Worm (Caenorhabditis elegans) whole organism, L1 larva: ENCODE data around the gene F53C11.4.

Experiments
- C04F5.9 ChIP-seq: sonication (generic microtip); optimal IDR thresholded peaks from 2 replicates; lab custom pipeline; 2016; ENCODE audit warnings: missing genetic modification characterization, missing compliant biosample characterization
- C16A3.4 ChIP-seq: fragments of 150-350 bp; optimal IDR thresholded peaks from 2 replicates; lab custom pipeline; 2014; ENCODE audit warnings: missing biosample characterization, missing genetic modification characterization
- F16B12.6 ChIP-seq: fragments of 150-350 bp; optimal IDR thresholded peaks from 2 replicates; lab custom pipeline; 2014; ENCODE audit warnings: missing biosample characterization, missing genetic modification characterization
- aha-1 ChIP-seq: fragments of 150-350 bp; optimal IDR thresholded peaks from 2 replicates; lab custom pipeline; 2014; ENCODE audit warnings: missing biosample characterization, missing genetic modification characterization
- ceh-63 ChIP-seq: fragments of 200-800 bp; sonication (Bioruptor generic); optimal IDR thresholded peaks from 2 replicates; lab custom pipeline; 2018; ENCODE audit warnings: mild to moderate bottlenecking, missing genetic modification characterization, missing compliant biosample characterization
- ceh-82 ChIP-seq, 3 experiments: fragments of 150-350 bp in 1 of 3; sonication (generic microtip) in 2 of 3; optimal IDR thresholded peaks; 2 replicates each; lab custom pipeline; 2014 to 2017; ENCODE audit warnings: missing biosample characterization in 3 of 3, missing genetic modification characterization in 3 of 3
- ceh-88 ChIP-seq: fragments of 200-800 bp; sonication (Bioruptor generic); IDR thresholded peaks from 2 replicates; pipeline ENCODE4 v1.3.6; 2022; ENCODE audit warnings: missing genetic modification characterization, missing compliant biosample characterization
- ces-1 ChIP-seq: fragments of 150-350 bp; optimal IDR thresholded peaks from 2 replicates; lab custom pipeline; 2014; ENCODE audit warnings: missing biosample characterization, missing genetic modification reagents, missing genetic modification characterization
- dpl-1 ChIP-seq, 3 experiments: fragments of 150-350 bp in 2 of 3; sonication (generic microtip) in 1 of 3; optimal IDR thresholded peaks; 2 replicates each; lab custom pipeline; 2014 to 2017; ENCODE audit warnings: missing biosample characterization in 3 of 3, missing genetic modification characterization in 3 of 3, missing genetic modification reagents in 3 of 3
- dsc-1 ChIP-seq: sonication (generic microtip); optimal IDR thresholded peaks from 2 replicates; lab custom pipeline; 2016; ENCODE audit warnings: mild to moderate bottlenecking, missing genetic modification characterization, missing compliant biosample characterization
- efl-1 ChIP-seq, 4 experiments: fragments of 150-350 bp; optimal IDR thresholded peaks in 3 of 4; peaks in 1 of 4; 1 replicate in 1 of 4; 2 replicates in 3 of 4; lab custom pipeline; 2014; ENCODE audit warnings: missing biosample characterization in 2 of 4, missing genetic modification characterization in 2 of 4, missing genetic modification reagents in 2 of 4
- efl-3 ChIP-seq: fragments of 200-800 bp; sonication (Bioruptor generic); optimal IDR thresholded peaks from 2 replicates; lab custom pipeline; 2018; ENCODE audit warnings: mild to moderate bottlenecking, missing genetic modification characterization, missing compliant biosample characterization
- egl-13 ChIP-seq: sonication (generic microtip); optimal IDR thresholded peaks from 2 replicates; lab custom pipeline; 2016; ENCODE audit warnings: missing genotype, missing genetic modification reagents, missing genetic modification characterization, missing compliant biosample characterization
- elt-2 ChIP-seq: sonication (generic microtip); optimal IDR thresholded peaks from 2 replicates; lab custom pipeline; 2016; ENCODE audit warnings: missing genetic modification characterization, mild to moderate bottlenecking, inconsistent platforms, missing compliant biosample characterization, missing genetic modification reagents
- elt-3 ChIP-seq, 6 experiments: fragments of 150-350 bp in 1 of 6; sonication (generic microtip); optimal IDR thresholded peaks; 2 replicates each; lab custom pipeline; 2017 to 2018; ENCODE audit warnings: missing biosample characterization in 6 of 6, missing genetic modification characterization in 6 of 6, inconsistent platforms in 1 of 6
- fkh-4 ChIP-seq: sonication (generic microtip); optimal IDR thresholded peaks from 2 replicates; lab custom pipeline; 2016; ENCODE audit warnings: missing compliant biosample characterization, missing genetic modification characterization, borderline replicate concordance
- fkh-8 ChIP-seq: sonication (generic microtip); optimal IDR thresholded peaks from 2 replicates; lab custom pipeline; 2016; ENCODE audit warnings: mild to moderate bottlenecking, missing genetic modification characterization, missing compliant biosample characterization
- fos-1 ChIP-seq: fragments of 150-350 bp; optimal IDR thresholded peaks from 2 replicates; lab custom pipeline; 2014; ENCODE audit warnings: missing biosample characterization, missing genetic modification characterization
- grh-1 ChIP-seq: fragments of 200-800 bp; sonication (Bioruptor generic); IDR thresholded peaks from 2 replicates; pipeline ENCODE4 v1.3.6; 2022; ENCODE audit warnings: missing genetic modification reagents, missing genetic modification characterization, missing compliant biosample characterization
- hlh-17 ChIP-seq: fragments of 200-800 bp; sonication (Bioruptor generic); optimal IDR thresholded peaks from 2 replicates; lab custom pipeline; 2018; ENCODE audit warnings: missing genetic modification characterization, mild to moderate bottlenecking, missing compliant biosample characterization, moderate library complexity, borderline replicate concordance
- irx-1 ChIP-seq: sonication (generic microtip); optimal IDR thresholded peaks from 2 replicates; lab custom pipeline; 2016; ENCODE audit warnings: missing genetic modification characterization, missing compliant biosample characterization
- isw-1 ChIP-seq: fragments of 200-800 bp; sonication (Bioruptor generic); IDR thresholded peaks from 2 replicates; pipeline ENCODE4 v1.3.6; 2022; ENCODE audit warnings: missing genetic modification characterization, missing compliant biosample characterization
- lin-14 ChIP-seq: fragments of 200-800 bp; sonication (Bioruptor generic); optimal IDR thresholded peaks from 2 replicates; lab custom pipeline; 2018; ENCODE audit warnings: mild to moderate bottlenecking, missing genetic modification characterization, moderate library complexity, missing compliant biosample characterization
- lin-15B ChIP-seq: fragments of 150-350 bp; sonication (generic microtip); optimal IDR thresholded peaks from 3 replicates; lab custom pipeline; 2014; ENCODE audit warnings: missing biosample characterization, missing genetic modification characterization
- lin-39 ChIP-seq: fragments of 150-350 bp; optimal IDR thresholded peaks from 2 replicates; lab custom pipeline; 2014; ENCODE audit warnings: missing biosample characterization, missing genetic modification reagents, missing genetic modification characterization
- lsy-2 ChIP-seq, 2 experiments: fragments of 150-350 bp; optimal IDR thresholded peaks; 2 replicates each; lab custom pipeline; 2014; ENCODE audit warnings: missing biosample characterization in 2 of 2, missing genetic modification characterization in 2 of 2
- mab-9 ChIP-seq: fragments of 200-800 bp; sonication (Bioruptor generic); IDR thresholded peaks from 2 replicates; pipeline ENCODE4 v1.3.6; 2022; ENCODE audit warnings: missing genetic modification reagents, missing genetic modification characterization, missing compliant biosample characterization
- mdl-1 ChIP-seq, 2 experiments: fragments of 150-350 bp; optimal IDR thresholded peaks; 2 replicates each; lab custom pipeline; 2014 to 2017; ENCODE audit warnings: missing biosample characterization in 2 of 2, missing genetic modification characterization in 2 of 2, inconsistent platforms in 1 of 2
- nhr-12 ChIP-seq: sonication (generic microtip); optimal IDR thresholded peaks from 2 replicates; lab custom pipeline; 2017; ENCODE audit warnings: missing biosample characterization, missing genetic modification characterization
- nhr-19 ChIP-seq: fragments of 200-800 bp; sonication (Bioruptor generic); conservative IDR thresholded peaks from 2 replicates; pipeline ENCODE4 v1.3.6; 2022; ENCODE audit warnings: missing genetic modification characterization, missing compliant biosample characterization
- nhr-20 ChIP-seq: sonication (generic microtip); optimal IDR thresholded peaks from 2 replicates; lab custom pipeline; 2016; ENCODE audit warnings: mild to moderate bottlenecking, missing genetic modification characterization, missing compliant biosample characterization
- nhr-47 ChIP-seq: sonication (generic microtip); optimal IDR thresholded peaks from 2 replicates; lab custom pipeline; 2016; ENCODE audit warnings: mild to moderate bottlenecking, missing genetic modification characterization, moderate library complexity, missing compliant biosample characterization
- nhr-76 ChIP-seq: sonication (generic microtip); optimal IDR thresholded peaks from 2 replicates; lab custom pipeline; 2017; ENCODE audit warnings: missing biosample characterization, missing genetic modification characterization
- nhr-77 ChIP-seq: fragments of 150-350 bp; optimal IDR thresholded peaks from 2 replicates; lab custom pipeline; 2014; ENCODE audit warnings: missing biosample characterization, missing genetic modification characterization
- nhr-84 ChIP-seq: sonication (generic microtip); optimal IDR thresholded peaks from 2 replicates; lab custom pipeline; 2017; ENCODE audit warnings: missing biosample characterization, missing genetic modification characterization
- nhr-90 ChIP-seq: sonication (generic microtip); optimal IDR thresholded peaks from 2 replicates; lab custom pipeline; 2016; ENCODE audit warnings: mild to moderate bottlenecking, missing genetic modification characterization, missing compliant biosample characterization; ENCODE audit not compliant: poor library complexity
- pag-3 ChIP-seq: sonication (generic microtip); optimal IDR thresholded peaks from 2 replicates; lab custom pipeline; 2017; ENCODE audit warnings: missing genetic modification characterization, mild to moderate bottlenecking, missing compliant biosample characterization, antibody characterized with exemption, borderline replicate concordance; ENCODE audit not compliant: insufficient read depth
- pax-3 ChIP-seq: fragments of 200-800 bp; sonication (Bioruptor generic); optimal IDR thresholded peaks from 2 replicates; lab custom pipeline; 2018; ENCODE audit warnings: mild to moderate bottlenecking, missing genetic modification characterization, moderate library complexity, missing compliant biosample characterization
- pqm-1 ChIP-seq: sonication (generic microtip); optimal IDR thresholded peaks from 3 replicates; lab custom pipeline; 2017; ENCODE audit warnings: missing biosample characterization, missing genetic modification characterization
- skn-1 ChIP-seq: fragments of 150-350 bp; optimal IDR thresholded peaks from 2 replicates; lab custom pipeline; 2014; ENCODE audit warnings: missing biosample characterization, missing genetic modification characterization
- sox-4 ChIP-seq: sonication (generic microtip); optimal IDR thresholded peaks from 2 replicates; lab custom pipeline; 2016; ENCODE audit warnings: missing genetic modification characterization, missing compliant biosample characterization
- sptf-1 ChIP-seq: fragments of 150-350 bp; optimal IDR thresholded peaks from 2 replicates; lab custom pipeline; 2014; ENCODE audit warnings: missing biosample characterization, missing genetic modification characterization
- sup-37 ChIP-seq: fragments of 200-800 bp; sonication (Bioruptor generic); optimal IDR thresholded peaks from 2 replicates; lab custom pipeline; 2018; ENCODE audit warnings: mild to moderate bottlenecking, missing genetic modification characterization, missing compliant biosample characterization
- unc-130 ChIP-seq: fragments of 150-350 bp; optimal IDR thresholded peaks from 2 replicates; lab custom pipeline; 2017; ENCODE audit warnings: missing biosample characterization, missing genetic modification characterization, inconsistent platforms
- unc-30 ChIP-seq: sonication (generic microtip); optimal IDR thresholded peaks from 2 replicates; lab custom pipeline; 2017; ENCODE audit warnings: missing biosample characterization, missing genetic modification characterization
- unc-98 ChIP-seq: fragments of 200-800 bp; sonication (Bioruptor generic); IDR thresholded peaks from 2 replicates; pipeline ENCODE4 v1.3.6; 2022; ENCODE audit warnings: missing genetic modification characterization, missing compliant biosample characterization
- vab-15 ChIP-seq: sonication (generic microtip); optimal IDR thresholded peaks from 2 replicates; lab custom pipeline; 2017; ENCODE audit warnings: missing genotype, mild to moderate bottlenecking, missing genetic modification characterization, missing compliant biosample characterization
- ztf-4 ChIP-seq: fragments of 150-350 bp; optimal IDR thresholded peaks from 2 replicates; lab custom pipeline; 2014; ENCODE audit warnings: missing biosample characterization, missing genetic modification characterization

The F53C11.4 gene

DNA sequence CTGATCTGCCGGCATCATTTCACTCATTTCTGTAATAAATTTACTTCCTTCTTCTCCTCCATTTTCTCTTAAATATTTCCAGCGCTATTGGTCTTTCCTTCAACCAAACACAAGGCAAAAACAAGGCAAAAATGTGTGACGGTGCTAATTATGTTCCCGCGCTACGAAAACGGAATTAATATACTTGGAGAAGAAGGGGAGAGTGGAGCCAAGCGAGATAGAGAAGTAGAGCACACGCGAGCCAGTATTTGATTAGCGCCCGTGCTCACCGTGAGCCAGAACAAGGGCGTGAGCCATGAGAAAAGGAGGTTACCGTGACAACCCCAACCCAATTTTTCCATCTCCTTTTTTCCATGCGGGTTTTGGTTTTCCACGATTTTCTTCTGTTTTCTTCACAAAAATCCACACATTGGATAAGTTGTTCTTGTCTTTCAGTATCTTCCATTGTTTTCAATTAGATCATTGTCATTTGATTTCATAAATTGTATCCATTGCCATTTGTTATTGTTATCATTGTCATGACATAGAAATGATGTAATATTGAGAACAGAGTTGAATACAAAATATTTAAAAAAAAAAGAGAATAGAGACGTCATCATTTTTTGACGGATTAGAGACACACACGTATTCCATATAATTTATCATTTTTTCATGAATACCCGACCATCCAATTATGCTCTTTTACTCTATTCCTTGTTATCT lies 24.6 kb downstream of the F53C11.4 start, which contains the start of gene F20G2.6:
F20G2.6 (plus strand) TSS at position 652 of the 702 bp plus-strand sequence.
- no peak for TF ChIP-seq nhr-20 (tag; lab: Kevin White, UChicago)
- TF ChIP-seq efl-1 (optimal IDR thresholded peaks at IDR 0.05; lab: Kevin White, UChicago), result no peak
- TF ChIP-seq efl-1 (GFP tag; optimal IDR thresholded peaks at IDR 0.05 in 1 of 2; lab: Kevin White, UChicago), result peak in 1 of 2 experiments; percentile 1
- TF ChIP-seq mab-9, result no peak
- TF ChIP-seq pax-3 (tag; lab: Kevin White, UChicago), result peak; percentile 36
- TF ChIP-seq fkh-8 (tag; lab: Kevin White, UChicago), result peak; percentile 63
- no peak for TF ChIP-seq hlh-17 (GFP tag; lab: Kevin White, UChicago)
- peak; percentile 56 for TF ChIP-seq dsc-1 (tag; lab: Kevin White, UChicago)
- no peak for TF ChIP-seq nhr-19
- TF ChIP-seq, all 84 proteins: peak for 4

DNA sequence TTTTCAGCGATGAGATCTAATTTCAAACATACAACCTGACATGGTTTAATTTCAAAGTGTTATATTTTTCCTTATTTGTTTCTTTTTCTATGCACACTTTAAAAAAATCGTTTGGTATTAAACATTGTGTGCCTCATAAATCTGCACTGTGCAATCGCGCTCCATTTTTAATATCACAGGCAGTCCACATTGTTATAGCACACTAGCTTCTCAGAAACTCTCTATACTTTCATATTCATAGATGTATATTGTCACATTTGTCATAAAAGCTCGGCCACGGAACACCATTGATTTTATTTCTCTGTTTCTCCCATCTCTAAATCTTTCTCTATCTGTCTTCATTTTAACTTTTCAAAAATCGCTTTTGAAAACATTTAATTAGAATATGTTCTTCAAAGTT lies 29.8 kb downstream of the F53C11.4 start:
- peak; percentile 73 for TF ChIP-seq lin-14 (GFP tag; lab: Kevin White, UChicago)
- peak; percentile 80 for TF ChIP-seq fkh-8 (tag; lab: Kevin White, UChicago)
- TF ChIP-seq efl-3 (GFP tag; lab: Kevin White, UChicago), result no peak
- peak in 1 of 3 experiments; percentile 51 for TF ChIP-seq dpl-1 (GFP tag; optimal IDR thresholded peaks at IDR 0.05; lab: Kevin White, UChicago)
- TF ChIP-seq ceh-88 (GFP tag; lab: Robert Waterston, UW), result no peak
- no peak for TF ChIP-seq nhr-76
- TF ChIP-seq grh-1, result no peak
- TF ChIP-seq C04F5.9, result no peak
- no peak for TF ChIP-seq pqm-1
- no peak for TF ChIP-seq unc-130
- no peak for TF ChIP-seq fos-1 (tag; lab: Kevin White, UChicago)
- TF ChIP-seq unc-98 (GFP tag; lab: Robert Waterston, UW), result no peak
- TF ChIP-seq sptf-1 (tag; lab: Kevin White, UChicago), result no peak
- no peak for TF ChIP-seq mdl-1 (tag; optimal IDR thresholded peaks at IDR 0.05; lab: Kevin White, UChicago)
- no peak for TF ChIP-seq skn-1 (tag; lab: Kevin White, UChicago)
- no peak for TF ChIP-seq nhr-90 (tag; lab: Kevin White, UChicago)
- no peak for TF ChIP-seq irx-1 (tag; lab: Kevin White, UChicago)
- no peak for TF ChIP-seq elt-2 (tag; lab: Kevin White, UChicago)
- TF ChIP-seq sup-37 (GFP tag; lab: Kevin White, UChicago), result no peak
- no peak for TF ChIP-seq nhr-20 (tag; lab: Kevin White, UChicago)
- TF ChIP-seq ceh-82 (tag; optimal IDR thresholded peaks at IDR 0.05; lab: Kevin White, UChicago), result peak in 1 of 3 experiments; percentile 15
- TF ChIP-seq nhr-12 (tag; lab: Kevin White, UChicago), result no peak
- no peak for TF ChIP-seq aha-1 (tag; lab: Kevin White, UChicago)
- TF ChIP-seq elt-3 (tag; optimal IDR thresholded peaks at IDR 0.05; lab: Kevin White, UChicago), result no peak
- no peak for TF ChIP-seq isw-1 (GFP tag; lab: Robert Waterston, UW)
- no peak for TF ChIP-seq egl-13 (tag; lab: Kevin White, UChicago)
- TF ChIP-seq efl-1 (optimal IDR thresholded peaks at IDR 0.05; lab: Kevin White, UChicago), result peak; percentile 25 to 29
- TF ChIP-seq efl-1 (GFP tag; optimal IDR thresholded peaks at IDR 0.05 in 1 of 2; lab: Kevin White, UChicago), result peak in 1 of 2 experiments; percentile 46
- TF ChIP-seq C16A3.4 (tag; lab: Kevin White, UChicago), result no peak
- TF ChIP-seq lsy-2 (tag; optimal IDR thresholded peaks at IDR 0.05; lab: Kevin White, UChicago), result peak in 1 of 2 experiments; percentile 46
- no peak for TF ChIP-seq pag-3 (tag; lab: Kevin White, UChicago)
- TF ChIP-seq vab-15, result no peak
- TF ChIP-seq nhr-77, result no peak
- no peak for TF ChIP-seq lin-39 (tag; lab: Kevin White, UChicago)
- no peak for TF ChIP-seq ces-1 (GFP tag; lab: Kevin White, UChicago)
- no peak for TF ChIP-seq ceh-63 (GFP tag; lab: Kevin White, UChicago)
- no peak for TF ChIP-seq fkh-4
- TF ChIP-seq nhr-47 (tag; lab: Kevin White, UChicago), result no peak
- no peak for TF ChIP-seq nhr-84 (tag; lab: Kevin White, UChicago)
- TF ChIP-seq ztf-4 (tag; lab: Kevin White, UChicago), result no peak
- TF ChIP-seq unc-30 (tag; lab: Kevin White, UChicago), result no peak
- no peak for TF ChIP-seq sox-4 (tag; lab: Kevin White, UChicago)
- TF ChIP-seq F16B12.6 (tag; lab: Kevin White, UChicago), result no peak
- no peak for TF ChIP-seq lin-15B
